Worm (Caenorhabditis elegans): ENCODE measurements around the gene nhr-282.

nhr-282 gene

ce11 chrV:15858292-15858691 lies 46.2 kb downstream of the nhr-282 start, which contains the start of gene srh-148:
Gene srh-148, minus strand, starts transcription at chrV:15858392.
- TF ChIP-seq unc-130 (tag; optimal IDR thresholded peaks at IDR 0.05) = no peak
- no peak for TF ChIP-seq sox-4 (tag; optimal IDR thresholded peaks at IDR 0.05)
- peak; percentile 20 for TF ChIP-seq hlh-4 (tag; optimal IDR thresholded peaks at IDR 0.05)

- TF ChIP-seq skn-1 (tag; optimal IDR thresholded peaks at IDR 0.05) (no peak), ztf-11 (tag; optimal IDR thresholded peaks at IDR 0.05) (no peak), mef-2 (tag; optimal IDR thresholded peaks at IDR 0.05) (no peak), C04F5.9 (tag; optimal IDR thresholded peaks at IDR 0.05) (no peak), vab-15 (tag; optimal IDR thresholded peaks at IDR 0.05) (no peak), lsy-2 (tag; optimal IDR thresholded peaks at IDR 0.05) (no peak), ceh-90 (tag; optimal IDR thresholded peaks at IDR 0.05) (no peak), mep-1 (tag; optimal IDR thresholded peaks at IDR 0.05) (no peak), nhr-85 (tag) (no peak)
Observed at ce11 chrV:15862599-15862998, 50.5 kb downstream of the nhr-282 start, which contains the start of gene srz-12. Gene srz-12, minus strand, starts transcription at chrV:15862699.

Data from whole organism, L1 larva.